Fruit fly (Drosophila melanogaster): Measurements from ENCODE around the gene CG3108.
A peak's percentile ranks its signal among the peaks of the same experiment; 100 is the strongest.

CG3108 gene

dm6 chrX:5737157-5737556 is 44.3 kb downstream of the CG3108 start (continued):
- TF ChIP-seq Mad (GFP tag; optimal IDR thresholded peaks at IDR 0.05) (no peak), zfh1 (GFP tag; IDR thresholded peaks at IDR 0.05) (peak; percentile 50; the same call in 2 of the 3 replicates), nerfin-2 (GFP tag; IDR thresholded peaks at IDR 0.05; ENCODE audit: partially characterized antibody) (no peak), dysf (GFP tag; IDR thresholded peaks at IDR 0.05) (peak; percentile 49; the same call in 1 of the 3 replicates), cad (GFP tag; optimal IDR thresholded peaks at IDR 0.05) (no peak), CG17612 (GFP tag; IDR thresholded peaks at IDR 0.05) (no peak), CG3065 (GFP tag; optimal IDR thresholded peaks at IDR 0.05) (peak; percentile 30), CG18619 (GFP tag; optimal IDR thresholded peaks at IDR 0.05) (no peak), CG2202 (tag; optimal IDR thresholded peaks at IDR 0.05) (no peak), grn (GFP tag; optimal IDR thresholded peaks at IDR 0.05) (no peak), CG6813 (GFP tag; optimal IDR thresholded peaks at IDR 0.05) (peak; percentile 41), fu2 (GFP tag; optimal IDR thresholded peaks at IDR 0.05) (no peak), gro (GFP tag; optimal IDR thresholded peaks at IDR 0.05) (no peak), CG11085 (GFP tag; IDR thresholded peaks at IDR 0.05) (0 out of 2 replicates have a peak, but pooled peaks have one; percentile 42), CG14710 (tag; optimal IDR thresholded peaks at IDR 0.05) (no peak), kah (GFP tag; optimal IDR thresholded peaks at IDR 0.05) (no peak), CG4707 (GFP tag; optimal IDR thresholded peaks at IDR 0.05) (no peak), vnd (GFP tag; IDR thresholded peaks at IDR 0.05; ENCODE audit: partially characterized antibody) (no peak), CG30020 (tag; optimal IDR thresholded peaks at IDR 0.05) (no peak), pan (optimal IDR thresholded peaks at IDR 0.05) (no peak), pan (GFP tag; optimal IDR thresholded peaks at IDR 0.05 in 1 of 2, IDR thresholded peaks at IDR 0.05 in 1 of 2) (peak in 1 of 2 experiments; percentile 38), pfk (GFP tag; optimal IDR thresholded peaks at IDR 0.05) (peak; percentile 33), CG4328 (GFP tag; optimal IDR thresholded peaks at IDR 0.05) (no peak), Gug (GFP tag; IDR thresholded peaks at IDR 0.05) (peak; percentile 42; the same call in 1 of the 4 replicates), zen2 (GFP tag; IDR thresholded peaks at IDR 0.05; ENCODE audit: partially characterized antibody) (no peak), nau (GFP tag; optimal IDR thresholded peaks at IDR 0.05) (no peak), br (optimal IDR thresholded peaks at IDR 0.05) (no peak), lab (GFP tag; optimal IDR thresholded peaks at IDR 0.05) (peak; percentile 44), CG1832 (GFP tag; optimal IDR thresholded peaks at IDR 0.05) (peak; percentile 70), otp (GFP tag; IDR thresholded peaks at IDR 0.05) (0 out of 3 replicates have a peak, but pooled peaks have one; percentile 16), CG13624 (GFP tag; optimal IDR thresholded peaks at IDR 0.05) (no peak), CG34422 (GFP tag; IDR thresholded peaks at IDR 0.05) (peak; percentile 80; the same call in 1 of the 3 replicates), al (GFP tag; IDR thresholded peaks at IDR 0.05) (no peak), Ets97D (GFP tag; optimal IDR thresholded peaks at IDR 0.05) (no peak), CG9817 (tag; optimal IDR thresholded peaks at IDR 0.05) (no peak), CG10979 (tag; optimal IDR thresholded peaks at IDR 0.05) (no peak), dmrt99B (tag; optimal IDR thresholded peaks at IDR 0.05) (peak; percentile 6), crp (GFP tag; optimal IDR thresholded peaks at IDR 0.05) (no peak), Hr3 (GFP tag; optimal IDR thresholded peaks at IDR 0.05) (no peak), Deaf1 (tag; optimal IDR thresholded peaks at IDR 0.05) (peak; percentile 20), Rfx (GFP tag; IDR thresholded peaks at IDR 0.05) (peak; percentile 57), grau (tag; optimal IDR thresholded peaks at IDR 0.05) (peak; percentile 16), HHEX (GFP tag; optimal IDR thresholded peaks at IDR 0.05) (peak; percentile 45), wor (GFP tag; IDR thresholded peaks at IDR 0.05) (no peak), CG6272 (GFP tag; IDR thresholded peaks at IDR 0.05) (peak; percentile 38; the same call in 1 of the 2 replicates), CG13296 (GFP tag; optimal IDR thresholded peaks at IDR 0.05) (no peak), Sin3A (optimal IDR thresholded peaks at IDR 0.05) (no peak), CG18011 (GFP tag; optimal IDR thresholded peaks at IDR 0.05) (no peak), dpn (GFP tag; optimal IDR thresholded peaks at IDR 0.05) (peak in 1 of 2 experiments; percentile 10), caup (GFP tag; optimal IDR thresholded peaks at IDR 0.05; ENCODE audit: severe bottlenecking) (peak; percentile 20), CG34376 (GFP tag; optimal IDR thresholded peaks at IDR 0.05) (no peak)

Measured in whole organism, embryonic.